Worm (Caenorhabditis elegans): ENCODE measurements around the gene F33E11.3.

F33E11.3 gene

DNA sequence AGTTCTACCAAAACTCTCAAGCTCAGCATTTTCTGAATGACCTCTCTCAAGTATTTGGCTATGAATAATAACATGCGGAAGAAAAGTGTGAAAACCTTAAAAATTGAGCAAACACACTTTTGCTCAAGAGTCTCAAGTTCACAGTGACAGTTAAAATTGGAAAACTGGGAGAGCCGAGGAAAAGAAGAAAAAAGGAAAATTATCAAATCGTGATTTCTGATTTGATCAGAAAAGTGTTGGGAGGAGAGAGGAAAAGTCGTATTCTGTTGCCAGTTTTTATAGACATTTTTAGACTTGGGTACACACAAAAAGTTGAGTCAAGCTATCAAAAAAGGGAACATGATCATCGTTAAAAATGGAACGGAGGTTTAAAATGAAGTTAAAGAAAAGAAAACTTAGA, 26.7 kb upstream of the F33E11.3 start:
- TF ChIP-seq snpc-3.4 (tag; optimal IDR thresholded peaks at IDR 0.05) (no peak), nhr-80 (tag; optimal IDR thresholded peaks at IDR 0.05) (peak; percentile 71)

DNA sequence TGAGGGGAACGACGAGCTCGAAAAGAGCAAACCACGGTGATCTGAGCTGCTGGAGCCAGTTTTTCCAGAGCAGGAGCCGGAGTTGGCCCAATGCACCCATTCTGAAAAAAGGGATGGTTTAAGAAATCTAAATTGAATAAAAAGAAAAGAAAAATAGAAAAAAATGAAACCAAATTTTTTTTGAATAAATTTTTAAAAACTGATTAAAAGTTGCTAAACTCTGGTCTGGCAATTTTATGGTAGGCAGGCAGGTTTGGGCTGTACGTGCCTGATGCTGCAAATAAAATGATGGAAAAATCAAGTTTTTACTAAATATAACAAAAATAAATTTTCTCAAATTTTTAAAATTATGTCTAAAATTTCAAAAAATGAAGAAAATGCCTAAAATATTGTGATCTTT, 26.1 kb upstream of the F33E11.3 start, which contains the start of gene abt-4:
Gene abt-4, minus strand, starts transcription at position 101 of the 400 bp plus-strand sequence.
- TF ChIP-seq dox-1 (GFP tag; IDR thresholded peaks at IDR 0.05): no peak
- no peak for TF ChIP-seq aptf-3 (GFP tag; IDR thresholded peaks at IDR 0.05)
- TF ChIP-seq pbrm-1 (GFP tag; IDR thresholded peaks at IDR 0.05): no peak
- TF ChIP-seq ZK185.1 (tag; optimal IDR thresholded peaks at IDR 0.05; ENCODE audit: poor library complexity, severe bottlenecking): no peak
- no peak for TF ChIP-seq atf-7 (tag; optimal IDR thresholded peaks at IDR 0.05)
- no peak for TF ChIP-seq mes-4 (tag; optimal IDR thresholded peaks at IDR 0.05)
- no peak for TF ChIP-seq F23B12.7 (tag; optimal IDR thresholded peaks at IDR 0.05; ENCODE audit: insufficient read depth)
- TF ChIP-seq bed-2 (GFP tag; IDR thresholded peaks at IDR 0.05): no peak
- TF ChIP-seq D2030.7 (GFP tag; IDR thresholded peaks at IDR 0.05): no peak
- TF ChIP-seq dpff-1 (tag; optimal IDR thresholded peaks at IDR 0.05): no peak
- no peak for TF ChIP-seq F52B5.7 (tag; optimal IDR thresholded peaks at IDR 0.05)
- TF ChIP-seq hmg-20 (GFP tag; IDR thresholded peaks at IDR 0.05): no peak

DNA sequence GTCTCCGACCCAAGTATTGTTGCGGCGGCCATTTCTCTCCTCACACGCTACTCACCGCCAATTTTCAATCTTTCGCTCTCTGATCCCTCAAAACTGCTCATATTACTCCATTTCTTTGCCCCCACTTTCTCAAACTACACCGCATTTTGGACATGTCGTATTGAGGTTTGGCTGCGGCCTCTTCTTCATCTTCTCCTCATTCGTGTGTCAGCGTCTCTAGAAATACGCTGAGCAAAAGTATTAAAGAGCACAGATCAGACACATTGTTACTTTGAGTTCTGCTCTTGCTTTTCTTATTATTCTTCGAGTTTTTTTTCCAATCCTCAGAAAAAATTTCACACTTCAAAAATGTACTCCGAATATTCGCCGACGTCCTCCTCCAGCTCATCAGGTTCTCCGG, 15.5 kb upstream of the F33E11.3 start:
- no peak for TF ChIP-seq nhr-80 (tag; optimal IDR thresholded peaks at IDR 0.05)
- TF ChIP-seq let-526 (GFP tag; IDR thresholded peaks at IDR 0.05): no peak
- TF ChIP-seq bed-1 (GFP tag; IDR thresholded peaks at IDR 0.05): no peak
- TF ChIP-seq hsf-1 (GFP tag; IDR thresholded peaks at IDR 0.05): no peak
- TF ChIP-seq ekl-4 (GFP tag; IDR thresholded peaks at IDR 0.05): no peak
- TF ChIP-seq madf-6 (GFP tag; IDR thresholded peaks at IDR 0.05): no peak
- no peak for TF ChIP-seq F33H1.4 (GFP tag; IDR thresholded peaks at IDR 0.05)
- TF ChIP-seq nhr-90 (tag; optimal IDR thresholded peaks at IDR 0.05): no peak

DNA sequence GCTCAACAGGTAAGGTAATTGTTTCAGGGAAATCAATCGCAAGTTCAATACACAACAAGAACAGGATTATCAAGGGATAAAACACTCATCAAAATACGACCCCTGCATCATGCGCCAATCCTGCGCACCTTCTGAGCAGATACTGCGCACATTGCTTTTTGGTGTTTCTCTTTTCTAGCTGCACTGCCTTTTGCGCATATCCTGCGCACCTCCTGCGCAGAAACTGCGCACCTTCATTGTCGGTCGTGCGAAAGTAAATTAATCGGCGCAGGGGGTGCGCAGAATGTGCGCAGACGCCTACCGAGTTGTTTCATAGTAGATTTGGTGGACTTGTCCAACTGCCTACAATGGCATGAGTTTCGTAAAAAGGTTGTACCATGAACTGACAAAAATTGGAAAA, 12.4 kb upstream of the F33E11.3 start:
- TF ChIP-seq dox-1 (GFP tag; IDR thresholded peaks at IDR 0.05): 0 out of 2 replicates have a peak, but pooled peaks have one; percentile 23

DNA sequence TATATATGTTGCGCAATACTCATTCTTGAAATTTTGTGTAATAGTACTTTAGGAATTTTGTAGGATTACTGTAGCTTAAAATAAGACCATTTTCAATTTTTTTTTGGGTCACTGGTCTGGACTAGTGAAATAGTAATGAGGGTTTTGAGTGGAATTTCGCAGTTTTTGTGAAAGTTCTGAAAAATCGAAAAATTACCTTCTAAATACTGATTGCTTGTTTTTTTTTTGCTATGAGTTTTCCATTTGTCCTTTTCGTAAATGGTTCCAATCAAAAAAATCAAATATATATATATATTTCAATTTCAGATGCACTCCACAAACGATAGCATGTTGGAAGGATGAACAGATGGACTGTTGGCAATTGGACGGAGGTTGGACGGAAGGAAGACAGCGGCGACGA, 7.9 kb upstream of the F33E11.3 start, which contains the start of gene nhr-15:
Gene nhr-15, plus strand, starts transcription at position 301 of the 400 bp plus-strand sequence.
- TF ChIP-seq lsl-1 (GFP tag; optimal IDR thresholded peaks at IDR 0.05) (peak; percentile 14), sptf-2 (GFP tag; optimal IDR thresholded peaks at IDR 0.05) (no peak)

DNA sequence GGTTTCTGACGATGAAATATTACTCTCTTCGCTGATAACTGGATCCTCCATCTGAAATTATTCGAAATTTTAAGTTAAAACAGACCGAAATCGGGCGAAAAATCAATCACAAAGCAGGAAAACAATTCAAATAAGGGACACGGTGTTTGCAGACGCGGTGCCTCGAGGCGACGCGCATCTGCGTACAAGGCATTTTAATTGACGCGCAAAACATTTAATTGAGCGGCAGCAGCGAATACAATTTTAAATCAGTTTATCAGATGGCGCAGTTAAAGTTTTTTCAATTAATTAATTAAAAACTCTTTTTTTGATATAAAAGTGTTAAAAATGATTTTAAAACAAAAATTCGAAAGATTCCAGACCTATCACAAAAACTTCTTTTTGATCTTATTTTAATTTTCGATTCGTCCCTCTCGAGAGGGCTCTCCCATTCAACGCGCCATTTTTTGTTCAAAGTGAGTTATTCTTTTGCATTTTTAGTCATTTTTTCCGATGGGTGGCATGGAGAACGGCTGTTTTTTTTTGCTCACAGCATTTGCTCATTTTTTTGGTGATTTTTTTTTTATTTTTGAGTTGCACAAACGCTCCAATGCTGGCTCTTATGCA, 7.1 kb upstream of the F33E11.3 start, which contains the start of gene phf-10:
Gene phf-10, minus strand, starts transcription at position 81 of the 606 bp plus-strand sequence.
- no peak for TF ChIP-seq unc-62 (GFP tag; optimal IDR thresholded peaks at IDR 0.05)
- no peak for TF ChIP-seq snpc-1.3 (tag; optimal IDR thresholded peaks at IDR 0.05; ENCODE audit: insufficient read depth)
- TF ChIP-seq snpc-4 (GFP tag; optimal IDR thresholded peaks at IDR 0.05): no peak
- TF ChIP-seq snpc-4 (tag; optimal IDR thresholded peaks at IDR 0.05): peak in 1 of 4 experiments; percentile 25
- TF ChIP-seq xnd-1 (tag; optimal IDR thresholded peaks at IDR 0.05): peak; percentile 32
- TF ChIP-seq mcd-1 (GFP tag; IDR thresholded peaks at IDR 0.05): peak; percentile 50; the same call in 1 of the 2 replicates
- TF ChIP-seq snpc-3.4 (tag; optimal IDR thresholded peaks at IDR 0.05): no peak
- TF ChIP-seq F10E7.11 (tag; optimal IDR thresholded peaks at IDR 0.05): no peak
- peak; percentile 16; the same call in 1 of the 2 replicates for TF ChIP-seq hmg-1.2 (GFP tag; IDR thresholded peaks at IDR 0.05)
- TF ChIP-seq cebp-1 (GFP tag; IDR thresholded peaks at IDR 0.05): no peak
- TF ChIP-seq cebp-1 (tag; optimal IDR thresholded peaks at IDR 0.05): peak; percentile 3
- TF ChIP-seq dox-1 (GFP tag; IDR thresholded peaks at IDR 0.05): 0 out of 2 replicates have a peak, but pooled peaks have one; percentile 27
- no peak for TF ChIP-seq T26A5.8 (tag; optimal IDR thresholded peaks at IDR 0.05)
- 0 out of 2 replicates have a peak, but pooled peaks have one; percentile 26 for TF ChIP-seq madf-8 (GFP tag; conservative IDR thresholded peaks at IDR 0.05)
- peak; percentile 68 for TF ChIP-seq madf-6 (GFP tag; IDR thresholded peaks at IDR 0.05)
- TF ChIP-seq attf-3 (GFP tag; conservative IDR thresholded peaks at IDR 0.05): no peak
- TF ChIP-seq aptf-2 (GFP tag; conservative IDR thresholded peaks at IDR 0.05): no peak
- TF ChIP-seq efl-1 (GFP tag; optimal IDR thresholded peaks at IDR 0.05): peak; percentile 87
- no peak for TF ChIP-seq B0336.3 (GFP tag; IDR thresholded peaks at IDR 0.05)
- TF ChIP-seq lin-54 (GFP tag; optimal IDR thresholded peaks at IDR 0.05): peak; percentile 40
- TF ChIP-seq lsl-1 (GFP tag; optimal IDR thresholded peaks at IDR 0.05): peak; percentile 19
